Worm (Caenorhabditis elegans) whole organism, L4 larva: ENCODE measurements around the gene srbc-16.

Source experiments
- madf-5 ChIP-seq, 2 experiments: fragments of 200-800 bp; sonication (Bioruptor generic); IDR thresholded peaks; 2 replicates each; pipeline ENCODE4 v1.3.6; 2022; ENCODE audit warnings: missing compliant biosample characterization in 2 of 2, missing genetic modification characterization in 2 of 2
- nhr-237 ChIP-seq: sonication (generic microtip); optimal IDR thresholded peaks from 2 replicates; lab custom pipeline; 2017; ENCODE audit warnings: missing biosample characterization, missing genetic modification characterization
- pqm-1 ChIP-seq: sonication (generic microtip); optimal IDR thresholded peaks from 2 replicates; lab custom pipeline; 2017; ENCODE audit warnings: missing biosample characterization, missing genetic modification characterization

DNA sequence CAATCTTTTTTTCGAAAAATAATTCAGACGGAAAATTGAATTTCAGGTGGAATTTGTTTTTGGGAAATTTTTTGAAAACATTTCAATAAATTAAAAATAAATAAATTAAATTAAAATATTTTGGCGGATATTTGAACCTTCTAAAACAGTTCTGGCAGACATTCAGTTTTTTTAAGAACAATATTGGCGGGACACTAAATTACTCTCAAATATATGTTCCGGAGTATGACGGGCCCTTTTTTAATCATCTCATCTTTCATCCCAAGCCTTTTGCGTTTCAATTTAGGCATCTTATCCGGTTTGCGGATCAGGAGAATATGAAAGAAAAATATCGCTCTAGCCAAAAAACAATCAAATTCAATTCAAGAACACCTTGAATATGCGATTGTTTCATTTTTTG, 25.0 kb downstream of the srbc-16 start, which contains the start of gene svh-11:
- TF ChIP-seq nhr-237 (tag; lab: Kevin White, UChicago), result no peak
- no peak for TF ChIP-seq pqm-1 (tag; lab: Kevin White, UChicago)
- no peak for TF ChIP-seq madf-5 (GFP tag; IDR thresholded peaks at IDR 0.05; lab: Robert Waterston, UW)
